Worm (Caenorhabditis elegans) whole organism, L1 larva: ENCODE results near the gene fbxb-16.

Source experiments
- blmp-1 ChIP-seq: fragments of 150-350 bp; optimal IDR thresholded peaks from 2 replicates; lab custom pipeline; 2014; ENCODE audit warnings: missing biosample characterization, missing genetic modification characterization
- ceh-82 ChIP-seq, 3 experiments: fragments of 150-350 bp in 1 of 3; sonication (generic microtip) in 2 of 3; optimal IDR thresholded peaks; 2 replicates each; lab custom pipeline; 2014 to 2017; ENCODE audit warnings: missing biosample characterization in 3 of 3, missing genetic modification characterization in 3 of 3
- elt-3 ChIP-seq, 6 experiments: fragments of 150-350 bp in 1 of 6; sonication (generic microtip); optimal IDR thresholded peaks; 2 replicates each; lab custom pipeline; 2017 to 2018; ENCODE audit warnings: missing biosample characterization in 6 of 6, missing genetic modification characterization in 6 of 6, inconsistent platforms in 1 of 6
- hlh-17 ChIP-seq: fragments of 200-800 bp; sonication (Bioruptor generic); optimal IDR thresholded peaks from 2 replicates; lab custom pipeline; 2018; ENCODE audit warnings: missing genetic modification characterization, mild to moderate bottlenecking, missing compliant biosample characterization, moderate library complexity, borderline replicate concordance
- nhr-28 ChIP-seq: fragments of 150-350 bp; optimal IDR thresholded peaks from 2 replicates; lab custom pipeline; 2014; ENCODE audit warnings: missing biosample characterization, missing genetic modification characterization
- pqm-1 ChIP-seq: sonication (generic microtip); optimal IDR thresholded peaks from 3 replicates; lab custom pipeline; 2017; ENCODE audit warnings: missing biosample characterization, missing genetic modification characterization
- skn-1 ChIP-seq: fragments of 150-350 bp; optimal IDR thresholded peaks from 2 replicates; lab custom pipeline; 2014; ENCODE audit warnings: missing biosample characterization, missing genetic modification characterization
- unc-62 ChIP-seq: fragments of 150-350 bp; optimal IDR thresholded peaks from 2 replicates; lab custom pipeline; 2014; ENCODE audit warnings: missing biosample characterization, missing genetic modification reagents, missing genetic modification characterization
- zag-1 ChIP-seq: fragments of 150-350 bp; optimal IDR thresholded peaks from 2 replicates; lab custom pipeline; 2014; ENCODE audit warnings: missing biosample characterization, missing genetic modification characterization
- ztf-11 ChIP-seq, 2 experiments: sonication (generic microtip); optimal IDR thresholded peaks; 2 replicates each; lab custom pipeline; 2016 to 2017; ENCODE audit warnings: missing genetic modification characterization in 2 of 2, missing biosample characterization in 1 of 2, missing compliant biosample characterization in 1 of 2

- TF ChIP-seq pqm-1 (tag; lab: Kevin White, UChicago) = no peak
- TF ChIP-seq ztf-11 (tag; optimal IDR thresholded peaks at IDR 0.05; lab: Kevin White, UChicago) = no peak
- TF ChIP-seq unc-62 (GFP tag; lab: Kevin White, UChicago) = no peak
- no peak for TF ChIP-seq zag-1 (tag; lab: Kevin White, UChicago)
- TF ChIP-seq ceh-82 (tag; optimal IDR thresholded peaks at IDR 0.05; lab: Kevin White, UChicago) = no peak
- TF ChIP-seq elt-3 (tag; optimal IDR thresholded peaks at IDR 0.05; lab: Kevin White, UChicago) = no peak
- no peak for TF ChIP-seq skn-1
- TF ChIP-seq blmp-1 (tag; lab: Kevin White, UChicago) = no peak
- TF ChIP-seq hlh-17 (GFP tag; lab: Kevin White, UChicago) = no peak
- TF ChIP-seq nhr-28 (tag; lab: Kevin White, UChicago) = no peak
Measured at ce11 chrII:1610630-1611029, 41.1 kb downstream of the fbxb-16 start, which contains the start of gene fbxa-163.
